Worm (Caenorhabditis elegans): Measurements from ENCODE around the gene ZK1055.7.

Gene ZK1055.7

DNA sequence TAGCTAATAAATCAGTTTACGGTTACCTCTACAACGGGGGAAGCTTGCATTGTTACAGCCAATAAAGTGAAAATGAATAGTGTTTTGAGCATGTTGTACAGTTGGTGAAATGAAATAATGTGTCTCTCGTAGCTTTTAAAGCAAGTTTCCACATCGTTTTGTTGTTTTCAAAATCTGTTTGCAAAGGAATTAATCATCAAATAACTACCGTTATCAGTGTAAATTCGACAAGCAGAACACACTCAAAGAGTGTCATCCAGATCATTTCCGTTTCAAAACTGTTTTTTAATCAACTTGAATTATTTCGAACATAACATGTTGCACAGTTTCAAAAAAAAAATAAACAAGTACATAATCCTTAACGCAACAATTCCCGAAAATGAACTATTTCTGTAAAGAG, 48.1 kb downstream of the ZK1055.7 start, which contains the start of gene spp-27:
TSS of gene spp-27 (minus strand) at position 101 of the 400 bp plus-strand sequence.
- no peak for TF ChIP-seq ham-2 (GFP tag; optimal IDR thresholded peaks at IDR 0.05)
- no peak for TF ChIP-seq tbx-8 (GFP tag; optimal IDR thresholded peaks at IDR 0.05)
- TF ChIP-seq drap-1 (GFP tag; optimal IDR thresholded peaks at IDR 0.05): no peak
- no peak for TF ChIP-seq hlh-1 (tag; optimal IDR thresholded peaks at IDR 0.05)
- no peak for TF ChIP-seq snpc-4 (tag; optimal IDR thresholded peaks at IDR 0.05)
- no peak for TF ChIP-seq sem-2 (GFP tag; optimal IDR thresholded peaks at IDR 0.05)
- TF ChIP-seq flh-1 (GFP tag; optimal IDR thresholded peaks at IDR 0.05): no peak
- TF ChIP-seq ceh-43 (GFP tag; optimal IDR thresholded peaks at IDR 0.05): no peak

DNA sequence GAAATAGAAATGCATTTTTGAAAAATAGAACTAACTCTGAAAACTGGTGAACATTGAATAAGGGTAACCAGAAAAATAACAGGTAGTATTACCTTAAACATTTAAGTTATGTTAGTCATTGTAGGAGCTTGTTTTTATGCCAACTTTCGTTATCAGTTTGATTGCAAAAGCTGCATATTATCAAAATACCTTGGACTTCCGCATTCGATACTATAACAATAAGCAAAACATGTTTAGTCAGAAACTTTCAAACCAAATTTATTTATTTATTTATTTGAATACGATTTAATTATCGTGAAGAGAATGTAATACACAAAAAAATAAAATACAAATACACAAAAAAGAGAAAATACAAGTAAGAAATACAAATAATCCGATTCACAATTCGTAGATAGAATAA, 50.9 kb downstream of the ZK1055.7 start, which contains the start of gene K04A8.19:
TSS of gene K04A8.19 (minus strand) at position 101 of the 400 bp plus-strand sequence.
- no peak for TF ChIP-seq nhr-76 (tag; optimal IDR thresholded peaks at IDR 0.05)
- no peak for TF ChIP-seq cnd-1 (tag; optimal IDR thresholded peaks at IDR 0.05)
- TF ChIP-seq nhr-237 (tag; optimal IDR thresholded peaks at IDR 0.05): no peak
- TF ChIP-seq unc-120 (tag; optimal IDR thresholded peaks at IDR 0.05; ENCODE audit: poor library complexity, severe bottlenecking): no peak
- TF ChIP-seq unc-39 (tag; optimal IDR thresholded peaks at IDR 0.05): no peak
- TF ChIP-seq nhr-12 (tag; optimal IDR thresholded peaks at IDR 0.05): no peak
- no peak for TF ChIP-seq hlh-1 (tag; optimal IDR thresholded peaks at IDR 0.05)
- TF ChIP-seq ces-1 (GFP tag; optimal IDR thresholded peaks at IDR 0.05): no peak
- no peak for TF ChIP-seq mab-5 (tag; optimal IDR thresholded peaks at IDR 0.05)

Data from whole organism, mixed stage, embryonic.